Fruit fly (Drosophila melanogaster) Kc167 (cell line): Measurements from ENCODE around the gene Bcs1.

Experiments used
- Myc ChIP-seq: fragments of >200 bp; optimal IDR thresholded peaks from 2 replicates; lab custom pipeline; 2017; ENCODE audit warnings: missing external identifiers
- Sin3A ChIP-seq: fragments of >200 bp; optimal IDR thresholded peaks from 2 replicates; lab custom pipeline; 2018; ENCODE audit warnings: missing external identifiers
- h ChIP-seq: fragments of >200 bp; optimal IDR thresholded peaks from 3 replicates; lab custom pipeline; 2018; ENCODE audit warnings: missing external identifiers
- insv ChIP-seq: fragments of >200 bp; optimal IDR thresholded peaks from 3 replicates; lab custom pipeline; 2018; ENCODE audit warnings: missing external identifiers
- psq ChIP-seq: fragments of >200 bp; optimal IDR thresholded peaks from 2 replicates; lab custom pipeline; 2017; ENCODE audit warnings: missing external identifiers
- ttk ChIP-seq: sonication (Bioruptor generic); optimal IDR thresholded peaks from 2 replicates; lab custom pipeline; 2017; ENCODE audit warnings: missing external identifiers

Bcs1 gene

DNA sequence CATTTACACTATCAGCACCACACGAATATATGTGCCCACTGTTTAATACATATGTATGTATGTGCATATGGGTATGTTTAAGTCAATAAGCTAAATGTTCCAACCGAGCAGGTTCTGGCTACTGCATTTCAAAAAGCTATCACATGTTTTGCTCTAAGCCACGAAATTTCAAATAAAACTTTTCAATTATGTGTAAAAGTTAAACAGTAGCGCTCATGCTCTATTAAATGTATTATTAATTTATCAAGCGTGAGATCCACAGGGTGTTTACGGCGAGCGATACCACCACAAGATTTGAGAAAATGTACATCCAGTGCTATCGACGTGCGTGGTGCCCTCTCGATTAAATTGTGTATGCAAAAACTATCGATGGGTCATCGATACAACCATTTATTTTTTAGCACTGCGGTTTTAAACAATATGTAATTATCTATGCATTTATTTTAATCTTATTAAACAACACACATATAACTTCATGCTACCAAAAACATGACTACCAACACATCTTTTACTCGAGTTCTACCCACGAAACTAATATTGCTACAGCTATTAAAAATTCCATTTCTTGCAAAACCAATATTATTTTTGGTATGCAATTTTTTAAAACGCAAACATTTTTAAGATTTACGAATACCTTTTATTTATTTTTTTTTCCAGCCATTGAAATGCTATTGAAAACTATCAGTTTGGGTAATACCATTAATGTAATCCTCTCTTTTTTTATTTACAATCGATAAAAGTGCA is 38.5 kb downstream of the Bcs1 start, which contains the start of gene Pten:
TSS of gene Pten (minus strand) at position 300 of the 744 bp plus-strand sequence.
- TF ChIP-seq Myc (no peak), psq (no peak)

DNA sequence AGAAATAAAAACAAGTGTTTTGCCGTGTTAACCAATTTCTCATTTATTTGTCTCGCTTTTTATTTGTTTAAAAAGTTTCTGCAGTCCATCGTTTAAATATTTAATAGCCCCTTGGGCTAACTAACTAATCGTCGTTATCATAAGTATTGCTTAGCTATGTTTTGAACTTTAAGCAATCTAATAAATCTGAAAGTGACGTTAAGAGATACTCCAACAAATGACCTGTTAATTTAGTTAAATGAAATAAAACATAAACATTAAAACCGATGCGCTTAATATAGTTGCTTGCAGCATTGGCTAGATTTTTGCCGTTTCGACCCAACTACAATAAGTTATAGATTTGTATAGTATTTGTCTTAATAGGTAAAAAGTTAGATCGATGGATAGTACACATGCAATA is 39.3 kb downstream of the Bcs1 start:
- TF ChIP-seq insv (lab: Kevin White, UChicago) = no peak
- no peak for TF ChIP-seq ttk
- TF ChIP-seq Sin3A (lab: Kevin White, UChicago) = no peak
- no peak for TF ChIP-seq psq
- TF ChIP-seq Myc = no peak
- no peak for TF ChIP-seq h (lab: Kevin White, UChicago)

DNA sequence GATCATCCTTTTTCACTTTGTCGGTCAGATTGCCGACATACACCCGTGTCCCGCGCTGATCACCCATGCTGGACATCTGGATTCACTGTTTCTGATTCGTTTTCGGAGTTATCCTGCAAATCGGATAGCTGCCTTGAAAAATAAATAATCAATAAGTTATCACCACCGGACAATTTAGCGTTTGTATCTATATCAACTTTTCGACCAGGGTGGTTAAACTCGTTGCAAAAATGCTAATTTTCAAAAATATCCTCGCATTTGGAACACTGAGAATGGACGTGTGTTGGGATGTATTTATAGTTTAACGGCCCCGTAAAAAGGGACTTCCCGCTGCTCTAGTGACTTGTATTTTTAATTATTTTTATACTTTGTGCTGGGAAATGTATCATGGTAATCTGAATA is 40.9 kb downstream of the Bcs1 start, which contains the start of gene Rsf1:
TSS of gene Rsf1 (minus strand) at position 212 of the 402 bp plus-strand sequence.
- no peak for TF ChIP-seq ttk
- TF ChIP-seq psq = no peak
- TF ChIP-seq Myc = no peak
- TF ChIP-seq h (lab: Kevin White, UChicago) = no peak
- no peak for TF ChIP-seq insv (lab: Kevin White, UChicago)
- TF ChIP-seq Sin3A (lab: Kevin White, UChicago) = no peak

DNA sequence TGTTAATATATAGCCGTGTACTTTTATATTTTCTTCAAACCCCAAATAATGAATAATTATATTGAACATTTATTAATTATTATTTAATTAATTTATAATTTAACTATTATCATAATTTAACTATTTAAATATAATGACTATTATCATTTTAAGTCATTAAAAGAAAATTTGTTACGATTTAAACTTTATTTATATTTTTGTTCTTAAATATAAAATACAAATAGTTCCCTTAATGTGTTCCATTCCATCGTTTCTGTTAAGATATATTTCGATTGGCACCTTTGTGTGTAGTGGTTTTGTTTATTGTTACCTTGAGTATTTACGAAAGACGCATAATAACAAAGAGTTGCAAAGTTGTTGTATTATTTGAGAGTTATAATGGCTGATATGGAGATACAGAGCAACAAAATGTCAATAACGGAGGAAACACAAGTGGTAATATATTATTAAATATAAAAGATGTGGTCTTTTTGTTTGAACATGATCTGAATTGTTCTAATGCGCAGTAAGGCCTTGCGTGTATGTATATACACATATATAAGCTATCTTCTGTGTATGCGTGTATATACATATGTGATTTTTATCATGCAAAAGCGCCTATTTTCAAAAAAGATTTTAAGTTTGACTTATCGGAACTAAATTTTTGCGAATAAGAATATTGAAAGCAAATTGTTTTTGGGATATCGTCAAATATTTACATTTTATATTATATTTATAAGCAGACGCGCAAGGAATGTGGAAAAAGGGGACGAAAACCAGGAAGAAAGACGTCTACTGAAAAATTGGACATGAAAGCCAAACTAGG is 41.6 kb downstream of the Bcs1 start, which contains the start of gene REPTOR-BP:
TSS of gene REPTOR-BP (plus strand) at position 296 of the 805 bp plus-strand sequence.
- TF ChIP-seq psq = no peak
- no peak for TF ChIP-seq insv (lab: Kevin White, UChicago)
- TF ChIP-seq Sin3A (lab: Kevin White, UChicago) = no peak
- TF ChIP-seq ttk = no peak
- no peak for TF ChIP-seq Myc
- TF ChIP-seq h (lab: Kevin White, UChicago) = no peak

DNA sequence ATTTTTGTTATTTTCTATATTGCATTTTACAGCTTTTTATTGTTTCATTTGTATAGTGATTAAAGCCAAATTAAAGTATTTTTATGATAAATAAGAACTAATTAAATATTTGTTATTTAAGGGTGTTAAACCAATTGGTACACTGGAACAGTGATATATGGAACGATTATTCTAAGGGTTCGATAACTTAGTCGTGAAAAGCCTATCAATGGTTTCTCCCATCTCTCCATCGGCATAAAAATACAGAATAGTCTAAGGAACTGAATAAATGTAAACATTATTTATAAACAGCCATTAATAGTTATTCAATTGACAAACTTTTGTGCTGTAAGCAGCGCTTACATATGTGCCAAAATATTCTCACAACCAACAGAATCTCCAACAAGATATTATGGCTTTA is 42.7 kb downstream of the Bcs1 start, which contains the start of gene Mob3:
TSS of gene Mob3 (plus strand) at position 208 of the 400 bp plus-strand sequence.
- no peak for TF ChIP-seq ttk
- TF ChIP-seq h (lab: Kevin White, UChicago) = no peak
- TF ChIP-seq Sin3A (lab: Kevin White, UChicago) = no peak
- TF ChIP-seq Myc = no peak
- no peak for TF ChIP-seq insv (lab: Kevin White, UChicago)
- no peak for TF ChIP-seq psq

DNA sequence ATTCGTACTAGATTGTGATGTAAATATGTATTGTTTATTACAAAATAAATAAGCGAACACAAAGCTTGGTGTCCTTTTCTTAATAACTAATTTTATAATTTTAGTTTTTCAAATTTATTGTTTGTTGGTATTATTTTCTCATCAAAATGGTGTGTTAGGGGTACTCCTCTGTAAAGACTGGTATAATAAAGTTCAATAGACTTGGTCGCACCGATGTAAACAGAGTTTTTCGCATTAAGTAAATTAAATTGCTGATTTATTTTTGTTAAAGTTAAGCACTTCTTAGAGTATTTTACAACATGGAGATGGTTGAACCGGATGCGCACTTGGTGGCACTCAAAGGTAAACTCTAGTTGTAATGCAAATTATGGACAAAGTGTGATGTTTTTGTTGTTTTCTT is 44.1 kb downstream of the Bcs1 start, which contains the start of gene CG4953:
TSS of gene CG4953 (plus strand) at position 193 of the 400 bp plus-strand sequence.
- TF ChIP-seq insv (lab: Kevin White, UChicago) (no peak), h (lab: Kevin White, UChicago) (no peak), psq (no peak), Sin3A (lab: Kevin White, UChicago) (no peak), ttk (no peak), Myc (no peak)

DNA sequence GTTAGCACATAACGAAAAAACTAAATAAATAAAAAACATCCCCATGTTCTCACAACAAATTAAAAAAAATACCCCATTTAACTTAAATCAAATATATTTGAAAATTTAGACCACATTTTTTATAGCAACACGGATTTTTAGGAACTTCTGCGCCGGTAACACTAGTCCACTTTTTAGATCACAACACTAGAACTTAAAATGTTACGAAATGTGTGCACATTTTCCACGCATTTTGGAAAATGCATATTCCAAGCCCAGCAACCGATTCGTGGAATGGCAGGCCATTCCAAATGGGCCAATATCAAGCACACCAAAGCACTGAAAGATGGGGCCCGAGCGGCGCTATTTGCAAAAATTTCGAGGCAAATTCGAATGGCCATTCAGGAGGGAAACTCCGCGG is 46.2 kb downstream of the Bcs1 start, which contains the start of gene CG4957:
TSS of gene CG4957 (plus strand) at position 185 of the 400 bp plus-strand sequence.
- TF ChIP-seq ttk = no peak
- no peak for TF ChIP-seq Myc
- TF ChIP-seq psq = no peak
- TF ChIP-seq h (lab: Kevin White, UChicago) = no peak
- TF ChIP-seq Sin3A (lab: Kevin White, UChicago) = no peak
- TF ChIP-seq insv (lab: Kevin White, UChicago) = no peak

DNA sequence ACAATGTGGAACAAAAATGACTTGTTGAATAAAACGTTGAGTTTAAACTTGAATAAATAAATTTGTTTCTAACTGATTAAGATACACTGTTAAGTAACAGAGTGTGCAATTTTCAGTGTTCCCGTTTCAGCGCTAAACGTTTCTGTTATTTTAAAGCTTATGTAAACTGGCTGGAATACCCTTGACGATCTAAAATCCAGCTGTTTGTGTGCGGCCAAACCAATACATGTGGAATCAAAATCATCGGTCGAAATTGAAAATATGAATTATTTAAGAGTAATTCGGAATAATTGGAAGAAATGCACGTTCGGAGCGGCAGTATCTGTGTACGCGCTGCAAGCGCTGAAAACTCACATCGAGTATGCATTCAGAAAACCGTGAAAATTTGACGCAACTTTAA is 47.4 kb downstream of the Bcs1 start, which contains the start of gene Mulk:
TSS of gene Mulk (plus strand) at position 198 of the 400 bp plus-strand sequence.
- TF ChIP-seq h (lab: Kevin White, UChicago) = no peak

DNA sequence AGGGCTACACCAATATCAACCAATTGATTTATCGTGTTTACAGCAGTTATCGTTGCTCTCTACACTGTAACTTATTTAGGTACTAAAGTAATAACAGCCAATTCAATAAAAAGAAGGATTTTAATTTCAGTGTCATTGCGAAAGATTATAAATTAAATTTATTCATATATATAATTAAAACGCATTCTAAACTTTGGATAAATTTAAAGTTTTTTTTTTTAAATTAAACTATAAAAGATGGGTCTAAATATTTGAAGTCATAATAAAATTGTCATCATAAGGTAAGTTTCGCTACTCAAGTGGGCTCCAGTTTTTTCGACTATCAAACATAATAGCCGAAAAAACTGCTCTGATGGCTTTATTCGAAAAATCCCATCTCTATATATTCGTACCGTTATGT is 49.8 kb downstream of the Bcs1 start, which contains the start of gene trk:
TSS of gene trk (minus strand) at position 101 of the 400 bp plus-strand sequence.
- TF ChIP-seq Sin3A (lab: Kevin White, UChicago) = no peak
- no peak for TF ChIP-seq insv (lab: Kevin White, UChicago)
- TF ChIP-seq psq = no peak
- TF ChIP-seq ttk = no peak
- TF ChIP-seq Myc = no peak
- no peak for TF ChIP-seq h (lab: Kevin White, UChicago)
